Fruit fly (Drosophila melanogaster) whole organism, wandering third instar larva: ENCODE results near the gene Nubp1.

ENCODE experiments used
- CG32264 ChIP-seq: fragments of 200-800 bp; sonication (Bioruptor generic); optimal IDR thresholded peaks from 2 replicates; lab custom pipeline; 2016; ENCODE audit warnings: missing biosample characterization, missing genetic modification characterization
- CG9705 ChIP-seq: fragments of 200-800 bp; sonication (Bioruptor generic); optimal IDR thresholded peaks from 2 replicates; lab custom pipeline; 2018; ENCODE audit warnings: missing biosample characterization, mild to moderate bottlenecking, missing genetic modification characterization
- CrebA ChIP-seq: fragments of 200-800 bp; sonication (Bioruptor generic); optimal IDR thresholded peaks from 2 replicates; lab custom pipeline; 2016; ENCODE audit warnings: missing biosample characterization, mild to moderate bottlenecking, missing genetic modification characterization, borderline replicate concordance
- Dfd ChIP-seq: fragments of >200 bp; optimal IDR thresholded peaks from 2 replicates; lab custom pipeline; 2017; ENCODE audit warnings: missing biosample characterization, missing genetic modification characterization
- Dif ChIP-seq: fragments of 200-275, 200-300 bp; sonication (Bioruptor generic); optimal IDR thresholded peaks from 2 replicates; lab custom pipeline; 2018; ENCODE audit warnings: missing biosample characterization, missing genetic modification characterization; ENCODE audit not compliant: partially characterized antibody
- GATAd ChIP-seq: sonication (Bioruptor generic); optimal IDR thresholded peaks from 2 replicates; lab custom pipeline; 2016; ENCODE audit warnings: missing biosample characterization, missing genetic modification characterization
- HLH106 ChIP-seq: fragments of 200-800 bp; optimal IDR thresholded peaks from 3 replicates; lab custom pipeline; 2019; ENCODE audit warnings: missing biosample characterization, mild to moderate bottlenecking, missing genetic modification characterization, moderate library complexity
- Hnf4 ChIP-seq: fragments of 200-800 bp; sonication (Bioruptor generic); optimal IDR thresholded peaks from 2 replicates; lab custom pipeline; 2016; ENCODE audit warnings: missing biosample characterization, mild to moderate bottlenecking, missing genetic modification characterization
- Hr78 ChIP-seq: fragments of >200 bp; optimal IDR thresholded peaks from 2 replicates; lab custom pipeline; 2017; ENCODE audit warnings: missing biosample characterization, missing genetic modification characterization
- Hr83 ChIP-seq: fragments of 200-300 bp; sonication (Bioruptor generic); optimal IDR thresholded peaks from 2 replicates; lab custom pipeline; 2016; ENCODE audit warnings: missing biosample characterization, mild to moderate bottlenecking, missing genetic modification characterization, moderate library complexity; ENCODE audit not compliant: poor library complexity, severe bottlenecking
- Jra ChIP-seq: sonication (Bioruptor generic); optimal IDR thresholded peaks from 2 replicates; lab custom pipeline; 2016; ENCODE audit warnings: missing biosample characterization, missing genetic modification characterization
- Mio ChIP-seq: sonication (Bioruptor generic); optimal IDR thresholded peaks from 2 replicates; lab custom pipeline; 2016; ENCODE audit warnings: missing biosample characterization, missing genetic modification characterization
- Myc ChIP-seq: fragments of >200 bp; optimal IDR thresholded peaks from 2 replicates; lab custom pipeline; 2017
- N ChIP-seq: fragments of >200 bp; optimal IDR thresholded peaks from 2 replicates; lab custom pipeline; 2018; ENCODE audit warnings: missing biosample characterization, missing external identifiers, missing genetic modification characterization
- OdsH ChIP-seq: fragments of 200-800 bp; sonication (Bioruptor generic); optimal IDR thresholded peaks from 2 replicates; lab custom pipeline; 2016; ENCODE audit warnings: missing biosample characterization, mild to moderate bottlenecking, missing genetic modification characterization
- Rel ChIP-seq, 2 experiments: fragments of 200-800 bp; sonication (Bioruptor generic) in 1 of 2; optimal IDR thresholded peaks; 2 replicates in 1 of 2; 3 replicates in 1 of 2; lab custom pipeline; 2016 to 2019; ENCODE audit warnings: mild to moderate bottlenecking in 2 of 2, missing biosample characterization in 2 of 2, missing genetic modification characterization in 2 of 2, moderate library complexity in 1 of 2
- Sp1 ChIP-seq: fragments of 200-800 bp; sonication (Bioruptor generic); optimal IDR thresholded peaks from 3 replicates; lab custom pipeline; 2019; ENCODE audit warnings: missing biosample characterization, mild to moderate bottlenecking, missing genetic modification characterization, moderate library complexity
- Vsx2 ChIP-seq: fragments of 200-300, 225-300 bp; sonication (Bioruptor generic); optimal IDR thresholded peaks from 2 replicates; lab custom pipeline; 2018; ENCODE audit warnings: missing biosample characterization, missing genetic modification characterization; ENCODE audit not compliant: partially characterized antibody
- br ChIP-seq: fragments of 200-800 bp; sonication (Bioruptor generic); optimal IDR thresholded peaks from 2 replicates; lab custom pipeline; 2016; ENCODE audit warnings: missing biosample characterization, missing genetic modification characterization
- brk ChIP-seq: fragments of 200-800 bp; sonication (Bioruptor generic); optimal IDR thresholded peaks from 2 replicates; lab custom pipeline; 2016; ENCODE audit warnings: missing biosample characterization, mild to moderate bottlenecking, missing genetic modification characterization
- dl ChIP-seq, 2 experiments: fragments of 175-275, 200-275 bp in 1 of 2; fragments of 200-275 bp in 1 of 2; sonication (Bioruptor generic); optimal IDR thresholded peaks; lab custom pipeline; 2018; ENCODE audit warnings: mild to moderate bottlenecking in 2 of 2, missing biosample characterization in 2 of 2, missing genetic modification characterization in 2 of 2, moderate library complexity in 2 of 2; ENCODE audit not compliant: partially characterized antibody in 2 of 2, insufficient read depth in 1 of 2
- dmrt93B ChIP-seq: fragments of 200-800 bp; sonication (Bioruptor generic); optimal IDR thresholded peaks from 2 replicates; lab custom pipeline; 2018; ENCODE audit warnings: missing biosample characterization, mild to moderate bottlenecking, missing genetic modification characterization
- dsf ChIP-seq: sonication (Bioruptor generic); optimal IDR thresholded peaks from 2 replicates; lab custom pipeline; 2016; ENCODE audit warnings: missing biosample characterization, missing genetic modification characterization, borderline replicate concordance
- ey ChIP-seq: fragments of 200-800 bp; sonication (Bioruptor generic); optimal IDR thresholded peaks from 2 replicates; lab custom pipeline; 2016; ENCODE audit warnings: missing biosample characterization, missing genetic modification characterization
- foxo ChIP-seq, 2 experiments: fragments of 200-800 bp; sonication (Bioruptor generic); optimal IDR thresholded peaks; 2 replicates in 1 of 2; 3 replicates in 1 of 2; lab custom pipeline; 2016 to 2017; ENCODE audit warnings: missing biosample characterization in 2 of 2, missing genetic modification characterization in 2 of 2
- fru ChIP-seq: fragments of 200-800 bp; sonication (Bioruptor generic); optimal IDR thresholded peaks from 3 replicates; lab custom pipeline; 2016; ENCODE audit warnings: missing biosample characterization, mild to moderate bottlenecking, missing genetic modification characterization
- h ChIP-seq: fragments of 200-800 bp; sonication (Bioruptor generic); optimal IDR thresholded peaks from 3 replicates; lab custom pipeline; 2016; ENCODE audit warnings: missing biosample characterization, mild to moderate bottlenecking, missing genetic modification characterization
- jim ChIP-seq: fragments of 175-275, 200-325 bp; sonication (Bioruptor generic); optimal IDR thresholded peaks from 2 replicates; lab custom pipeline; 2016; ENCODE audit warnings: missing biosample characterization, mild to moderate bottlenecking, missing genetic modification characterization
- pan ChIP-seq: fragments of >200 bp; optimal IDR thresholded peaks from 2 replicates; lab custom pipeline; 2017
- psq ChIP-seq: fragments of 200-800 bp; sonication (Bioruptor generic); optimal IDR thresholded peaks from 3 replicates; lab custom pipeline; 2017; ENCODE audit warnings: missing biosample characterization, mild to moderate bottlenecking, missing genetic modification characterization, moderate library complexity
- rgr ChIP-seq: fragments of 200-800 bp; sonication (Bioruptor generic); optimal IDR thresholded peaks from 3 replicates; lab custom pipeline; 2016; ENCODE audit warnings: missing biosample characterization, mild to moderate bottlenecking, missing genetic modification characterization
- sage ChIP-seq: fragments of 200-800 bp; sonication (Bioruptor generic); optimal IDR thresholded peaks from 2 replicates; lab custom pipeline; 2016; ENCODE audit warnings: missing biosample characterization, mild to moderate bottlenecking, missing genetic modification characterization
- sv ChIP-seq: fragments of 200-800 bp; sonication (Bioruptor generic); optimal IDR thresholded peaks from 3 replicates; lab custom pipeline; 2016; ENCODE audit warnings: missing biosample characterization, missing genetic modification characterization
- tai ChIP-seq: sonication (Bioruptor generic); optimal IDR thresholded peaks from 2 replicates; lab custom pipeline; 2016; ENCODE audit warnings: missing biosample characterization, missing genetic modification characterization
- usp ChIP-seq: fragments of >200 bp; optimal IDR thresholded peaks from 2 replicates; lab custom pipeline; 2017; ENCODE audit warnings: missing biosample characterization, missing genetic modification characterization
- woc ChIP-seq: sonication (Bioruptor generic); optimal IDR thresholded peaks from 2 replicates; lab custom pipeline; 2016; ENCODE audit warnings: missing biosample characterization, mild to moderate bottlenecking, missing genetic modification characterization

Nubp1 gene

DNA sequence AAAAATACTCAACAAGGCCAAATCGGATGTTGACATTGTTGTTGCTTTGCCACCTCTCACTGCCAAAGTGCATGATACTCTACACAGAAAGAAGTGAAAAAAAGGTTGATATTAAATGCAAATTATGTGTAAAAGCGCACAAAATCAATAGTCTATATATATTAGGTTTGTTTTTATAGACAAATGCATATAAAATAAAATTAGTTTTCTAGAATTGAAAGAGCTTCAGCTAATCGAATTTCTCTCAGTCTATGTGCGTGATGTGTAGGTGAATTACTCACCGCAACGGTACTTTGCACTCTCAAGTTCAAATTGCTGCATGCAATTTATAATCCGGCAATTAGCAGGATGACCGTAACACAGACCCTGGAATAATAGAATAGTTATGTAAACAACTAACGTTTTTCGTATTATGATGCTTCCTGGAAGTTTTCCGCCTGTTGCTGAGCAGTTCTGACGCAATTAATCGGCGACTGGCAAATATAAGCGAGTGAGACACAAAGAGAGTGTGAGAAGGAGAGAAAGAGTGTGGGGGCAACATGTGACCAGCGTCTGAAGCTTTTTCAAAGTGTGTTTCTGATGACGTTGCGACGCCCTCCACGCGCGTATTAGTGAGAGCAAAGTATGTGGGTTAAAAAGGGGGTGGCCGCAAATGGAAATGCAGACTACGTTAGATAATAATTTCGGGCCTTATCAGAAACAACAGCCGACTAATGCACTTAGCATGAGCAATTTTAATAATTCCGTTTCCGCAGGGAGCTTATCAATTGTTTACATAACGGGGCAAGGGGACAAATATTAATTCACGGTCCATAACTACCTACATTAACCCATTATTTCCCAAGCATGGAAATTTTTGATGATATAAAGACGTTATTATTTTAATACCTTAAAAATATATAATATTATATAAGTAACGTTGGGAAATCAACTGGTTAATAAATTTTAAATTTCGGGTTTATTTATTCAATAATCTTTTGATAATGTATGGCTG lies 11.3 kb upstream of the Nubp1 start (continued):
- peak; percentile 87 for TF ChIP-seq dsf (GFP tag; lab: Kevin White, UChicago)
- TF ChIP-seq Myc (lab: Kevin White, UChicago) = no peak
- TF ChIP-seq Dfd (GFP tag; lab: Kevin White, UChicago) = peak; percentile 64
- TF ChIP-seq foxo (GFP tag; optimal IDR thresholded peaks at IDR 0.05; lab: Kevin White, UChicago) = peak; percentile 73 to 98
- TF ChIP-seq usp = no peak
- TF ChIP-seq HLH106 (tag; lab: Kevin White, UChicago) = peak; percentile 96
- no peak for TF ChIP-seq dl (GFP tag; optimal IDR thresholded peaks at IDR 0.05; lab: Kevin White, UChicago; ENCODE audit: insufficient read depth in 1 of 2, partially characterized antibody in 2 of 2)
- TF ChIP-seq Jra (GFP tag; lab: Kevin White, UChicago) = peak; percentile 96
- peak; percentile 25 for TF ChIP-seq Hr83 (GFP tag; lab: Kevin White, UChicago)

DNA sequence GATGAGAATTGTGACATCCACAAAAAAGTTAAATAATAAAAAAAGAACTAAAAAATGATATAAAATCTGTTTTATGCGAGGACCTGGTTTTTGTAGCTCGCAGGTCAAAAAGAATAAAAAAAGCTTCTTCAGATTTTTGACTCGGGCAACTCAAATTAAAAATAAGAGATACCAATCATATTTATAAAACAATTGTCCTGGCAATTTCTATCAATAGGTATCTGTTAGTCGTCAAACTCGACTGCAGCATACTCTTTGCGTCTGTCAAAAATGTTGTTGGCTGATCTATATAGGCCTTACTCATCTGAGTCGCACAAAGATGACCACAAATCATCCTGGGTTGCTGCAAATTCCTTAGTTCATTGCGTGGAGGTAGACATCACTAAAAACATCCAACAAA lies 9.8 kb upstream of the Nubp1 start:
- TF ChIP-seq jim (GFP tag; lab: Kevin White, UChicago) = no peak

DNA sequence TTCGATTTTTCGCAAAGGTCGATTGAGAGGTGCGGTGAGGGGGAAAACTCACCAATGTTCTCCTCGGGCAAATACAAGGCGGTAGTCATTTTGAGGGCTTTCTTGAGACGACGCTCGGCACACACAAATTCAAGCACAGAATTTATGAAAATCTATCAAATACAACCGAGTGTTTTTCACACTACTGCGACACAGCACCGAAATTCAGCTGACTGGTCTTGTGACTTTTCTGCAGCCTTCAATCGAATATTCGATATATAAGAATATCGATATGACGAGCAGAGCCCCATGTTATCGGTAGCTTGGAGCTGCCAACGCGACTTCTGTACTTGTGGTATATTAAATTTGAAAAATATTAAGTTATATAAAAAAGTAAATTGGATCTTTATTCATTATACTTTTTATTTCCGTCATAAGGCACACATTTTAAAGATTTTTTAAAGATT lies 4.7 kb upstream of the Nubp1 start, which contains the start of gene VhaSFD:
VhaSFD (minus strand) TSS at position 249 of the 446 bp plus-strand sequence.
- TF ChIP-seq sage (GFP tag; lab: Kevin White, UChicago) (no peak), CG9705 (GFP tag; lab: Kevin White, UChicago) (peak; percentile 49), dl (GFP tag; optimal IDR thresholded peaks at IDR 0.05; lab: Kevin White, UChicago; ENCODE audit: insufficient read depth in 1 of 2, partially characterized antibody in 2 of 2) (no peak), usp (no peak), Sp1 (GFP tag; lab: Kevin White, UChicago) (peak; percentile 35), Vsx2 (GFP tag; lab: Kevin White, UChicago) (no peak), OdsH (GFP tag; lab: Kevin White, UChicago) (peak; percentile 29), N (GFP tag; lab: Kevin White, UChicago) (no peak), jim (GFP tag; lab: Kevin White, UChicago) (no peak), GATAd (GFP tag; lab: Kevin White, UChicago) (no peak), tai (GFP tag; lab: Kevin White, UChicago) (no peak), psq (no peak), Hnf4 (GFP tag; lab: Kevin White, UChicago) (no peak), pan (lab: Kevin White, UChicago) (no peak), Mio (GFP tag; lab: Kevin White, UChicago) (no peak), Dif (GFP tag; lab: Kevin White, UChicago) (no peak), CG32264 (GFP tag; lab: Kevin White, UChicago) (no peak), Rel (GFP tag; optimal IDR thresholded peaks at IDR 0.05; lab: Kevin White, UChicago) (no peak), Rel (tag; optimal IDR thresholded peaks at IDR 0.05; lab: Kevin White, UChicago) (peak; percentile 80), br (GFP tag; lab: Kevin White, UChicago) (no peak), Myc (lab: Kevin White, UChicago) (no peak), dmrt93B (GFP tag; lab: Kevin White, UChicago) (no peak), Dfd (GFP tag; lab: Kevin White, UChicago) (no peak), Jra (GFP tag; lab: Kevin White, UChicago) (no peak), woc (GFP tag; lab: Kevin White, UChicago) (no peak), Hr78 (GFP tag; lab: Kevin White, UChicago) (no peak), sv (no peak), ey (GFP tag; lab: Kevin White, UChicago) (no peak), fru (GFP tag; lab: Kevin White, UChicago) (no peak), foxo (GFP tag; optimal IDR thresholded peaks at IDR 0.05; lab: Kevin White, UChicago) (no peak), h (GFP tag; lab: Kevin White, UChicago) (no peak), HLH106 (tag; lab: Kevin White, UChicago) (peak; percentile 34), rgr (GFP tag; lab: Kevin White, UChicago) (peak; percentile 20), brk (no peak), dsf (GFP tag; lab: Kevin White, UChicago) (no peak), CrebA (GFP tag; lab: Kevin White, UChicago) (no peak)
